Fruit fly (Drosophila melanogaster) whole organism, embryonic: Measurements from ENCODE around the gene CG5225.

Source experiments
- Bdp1 ChIP-seq: fragments of 200-800 bp; sonication (Bioruptor generic); optimal IDR thresholded peaks from 3 replicates; lab custom pipeline; 2016; ENCODE audit warnings: missing biosample characterization, missing genetic modification characterization
- CG10366 ChIP-seq: fragments of 200-800 bp; sonication (Bioruptor generic); IDR thresholded peaks from 2 replicates; pipeline ENCODE4 v1.3.6; 2022; ENCODE audit warnings: missing biosample characterization, missing genetic modification characterization
- CG10959 ChIP-seq: fragments of 200-800 bp; sonication (Bioruptor generic); IDR thresholded peaks from 2 replicates; pipeline ENCODE4 v1.3.6; 2022; ENCODE audit warnings: missing biosample characterization, missing genetic modification characterization
- CG11247 ChIP-seq: fragments of 200-800 bp; sonication (Bioruptor generic); IDR thresholded peaks from 2 replicates; pipeline ENCODE4 v1.3.6; 2022; ENCODE audit warnings: missing biosample characterization, missing genetic modification characterization
- CG12071 ChIP-seq: fragments of 200-800 bp; sonication (Bioruptor generic); optimal IDR thresholded peaks from 3 replicates; lab custom pipeline; 2018; ENCODE audit warnings: missing biosample characterization, mild to moderate bottlenecking, missing genetic modification characterization
- CG1233 ChIP-seq: fragments of 200-800 bp; sonication (Bioruptor generic); optimal IDR thresholded peaks from 4 replicates; lab custom pipeline; 2018; ENCODE audit warnings: missing biosample characterization, mild to moderate bottlenecking, missing genetic modification characterization
- CG12659 ChIP-seq: fragments of 200-800 bp; sonication (Bioruptor generic); optimal IDR thresholded peaks from 3 replicates; lab custom pipeline; 2017; ENCODE audit warnings: mild to moderate bottlenecking, missing biosample characterization, missing genetic modification reagents, missing genetic modification characterization
- CG12744 ChIP-seq: fragments of 200-800 bp; sonication (Bioruptor generic); optimal IDR thresholded peaks from 2 replicates; lab custom pipeline; 2016; ENCODE audit warnings: missing biosample characterization, missing genetic modification characterization
- CG14441 ChIP-seq: fragments of 200-800 bp; sonication (Bioruptor generic); IDR thresholded peaks from 2 replicates; pipeline ENCODE4 v1.3.6; 2022; ENCODE audit warnings: missing biosample characterization, missing genetic modification characterization
- CG15011 ChIP-seq: fragments of 200-800 bp; sonication (Bioruptor generic); optimal IDR thresholded peaks from 3 replicates; lab custom pipeline; 2018; ENCODE audit warnings: missing biosample characterization, mild to moderate bottlenecking, missing genetic modification characterization
- CG15514 ChIP-seq: fragments of 200-800 bp; sonication (Bioruptor generic); optimal IDR thresholded peaks from 3 replicates; lab custom pipeline; 2017; ENCODE audit warnings: missing biosample characterization, missing genetic modification characterization, mild to moderate bottlenecking, moderate library complexity, missing genetic modification reagents
- CG15696 ChIP-seq: fragments of 200-800 bp; sonication (Bioruptor generic); optimal IDR thresholded peaks from 2 replicates; lab custom pipeline; 2019; ENCODE audit warnings: missing biosample characterization, mild to moderate bottlenecking, missing genetic modification characterization, moderate library complexity
- CG17612 ChIP-seq: fragments of 200-800 bp; sonication (Bioruptor generic); IDR thresholded peaks from 2 replicates; pipeline ENCODE4 v1.3.6; 2022; ENCODE audit warnings: missing biosample characterization, missing genetic modification characterization
- CG18619 ChIP-seq: fragments of 200-800 bp; sonication (Bioruptor generic); optimal IDR thresholded peaks from 3 replicates; lab custom pipeline; 2017; ENCODE audit warnings: missing biosample characterization, mild to moderate bottlenecking, missing genetic modification characterization
- CG30431 ChIP-seq: fragments of 200-800 bp; sonication (Bioruptor generic); optimal IDR thresholded peaks from 2 replicates; lab custom pipeline; 2017; ENCODE audit warnings: missing biosample characterization, missing genetic modification characterization
- CG31224 ChIP-seq: fragments of 200-800 bp; sonication (Bioruptor generic); IDR thresholded peaks from 2 replicates; pipeline ENCODE4 v1.3.6; 2022; ENCODE audit warnings: missing biosample characterization, missing genetic modification characterization
- CG3163 ChIP-seq: fragments of 200-800 bp; sonication (Bioruptor generic); optimal IDR thresholded peaks from 3 replicates; lab custom pipeline; 2016; ENCODE audit warnings: missing biosample characterization, missing genetic modification characterization
- CG32767 ChIP-seq: fragments of 200-800 bp; sonication (Bioruptor generic); IDR thresholded peaks from 2 replicates; pipeline ENCODE4 v1.3.6; 2022; ENCODE audit warnings: missing biosample characterization, missing genetic modification characterization
- CG6854 ChIP-seq: fragments of 200-800 bp; sonication (Bioruptor generic); optimal IDR thresholded peaks from 3 replicates; lab custom pipeline; 2017; ENCODE audit warnings: missing biosample characterization, mild to moderate bottlenecking, missing genetic modification characterization
- CG8478 ChIP-seq: fragments of >200 bp; optimal IDR thresholded peaks from 2 replicates; lab custom pipeline; 2018
- CG8765 ChIP-seq: fragments of 200-800 bp; sonication (Bioruptor generic); IDR thresholded peaks from 2 replicates; pipeline ENCODE4 v1.3.6; 2022; ENCODE audit warnings: missing biosample characterization, missing genetic modification characterization
- CG9215 ChIP-seq: fragments of 200-800 bp; sonication (Bioruptor generic); IDR thresholded peaks from 2 replicates; pipeline ENCODE4 v1.3.6; 2022; ENCODE audit warnings: missing biosample characterization, missing genetic modification characterization
- CG9437 ChIP-seq: fragments of 200-800 bp; sonication (Bioruptor generic); optimal IDR thresholded peaks from 2 replicates; lab custom pipeline; 2018; ENCODE audit warnings: missing biosample characterization, mild to moderate bottlenecking, missing genetic modification characterization
- CG9817 ChIP-seq: fragments of 200-800 bp; sonication (Bioruptor generic); optimal IDR thresholded peaks from 2 replicates; lab custom pipeline; 2018; ENCODE audit warnings: missing biosample characterization, mild to moderate bottlenecking, missing genetic modification characterization, moderate library complexity
- D19B ChIP-seq: fragments of 200-800 bp; sonication (Bioruptor generic); optimal IDR thresholded peaks from 2 replicates; lab custom pipeline; 2017; ENCODE audit warnings: missing biosample characterization, mild to moderate bottlenecking, missing genetic modification characterization
- Dad ChIP-seq: fragments of 200-800 bp; sonication (Bioruptor generic); optimal IDR thresholded peaks from 3 replicates; lab custom pipeline; 2016; ENCODE audit warnings: missing biosample characterization, missing genetic modification characterization
- Dbx ChIP-seq: fragments of 200-800 bp; sonication (Bioruptor generic); IDR thresholded peaks from 3 replicates; pipeline ENCODE4 v1.3.6; 2022; ENCODE audit warnings: missing biosample characterization, missing genetic modification characterization
- Deaf1 ChIP-seq: fragments of 200-800 bp; optimal IDR thresholded peaks from 3 replicates; lab custom pipeline; 2019; ENCODE audit warnings: missing biosample characterization, mild to moderate bottlenecking, missing genetic modification characterization, moderate library complexity
- Doc2 ChIP-seq: fragments of 200-800 bp; sonication (Bioruptor generic); IDR thresholded peaks from 2 replicates; pipeline ENCODE4 v1.3.6; 2022; ENCODE audit warnings: missing biosample characterization, missing genetic modification characterization
- Elba2 ChIP-seq: fragments of 200-800 bp; sonication (Bioruptor generic); optimal IDR thresholded peaks from 3 replicates; lab custom pipeline; 2016; ENCODE audit warnings: missing biosample characterization, missing genetic modification characterization
- Ets65A ChIP-seq: fragments of 200-800 bp; sonication (Bioruptor generic); peaks from one replicate; lab custom pipeline; 2016; ENCODE audit warnings: missing biosample characterization, missing genetic modification characterization
- HLH4C ChIP-seq: fragments of 200-800 bp; sonication (Bioruptor generic); IDR thresholded peaks from 3 replicates; pipeline ENCODE4 v1.3.6; 2022; ENCODE audit warnings: missing biosample characterization, missing genetic modification characterization; ENCODE audit not compliant: partially characterized antibody
- Hey ChIP-seq: fragments of 200-800 bp; sonication (Bioruptor generic); optimal IDR thresholded peaks from 3 replicates; lab custom pipeline; 2018; ENCODE audit warnings: missing biosample characterization, mild to moderate bottlenecking, missing genetic modification characterization
- HmgD ChIP-seq: fragments of 200-800 bp; sonication (Bioruptor generic); optimal IDR thresholded peaks from 3 replicates; lab custom pipeline; 2016; ENCODE audit warnings: missing biosample characterization, missing genetic modification characterization
- Lpt ChIP-seq: fragments of >200 bp; optimal IDR thresholded peaks from 2 replicates; lab custom pipeline; 2018; ENCODE audit warnings: missing biosample characterization, missing genetic modification characterization
- NC2α ChIP-seq: fragments of 200-800 bp; sonication (Bioruptor generic); optimal IDR thresholded peaks from 2 replicates; lab custom pipeline; 2016; ENCODE audit warnings: missing biosample characterization, missing genetic modification characterization
- Nf-YC ChIP-seq: fragments of 200-800 bp; optimal IDR thresholded peaks from 3 replicates; lab custom pipeline; 2019; ENCODE audit warnings: missing biosample characterization, mild to moderate bottlenecking, missing genetic modification characterization, moderate library complexity
- Oaz ChIP-seq: fragments of 200-800 bp; sonication (Bioruptor generic); IDR thresholded peaks from 2 replicates; pipeline ENCODE4 v1.3.6; 2022; ENCODE audit warnings: missing biosample characterization, missing genetic modification characterization
- Sox102F ChIP-seq: fragments of 200-800 bp; sonication (Bioruptor generic); optimal IDR thresholded peaks from 2 replicates; lab custom pipeline; 2018; ENCODE audit warnings: missing biosample characterization, mild to moderate bottlenecking, missing genetic modification characterization, moderate library complexity
- Ssrp ChIP-seq: fragments of 200-800 bp; sonication (Bioruptor generic); optimal IDR thresholded peaks from 2 replicates; lab custom pipeline; 2018; ENCODE audit warnings: missing biosample characterization, mild to moderate bottlenecking, missing genetic modification characterization, moderate library complexity
- Vsx1 ChIP-seq: fragments of 200-800 bp; sonication (Bioruptor generic); optimal IDR thresholded peaks from 2 replicates; lab custom pipeline; 2017; ENCODE audit warnings: missing biosample characterization, mild to moderate bottlenecking, missing genetic modification characterization, missing genetic modification reagents
- bab2 ChIP-seq: fragments of 200-800 bp; sonication (Bioruptor generic); optimal IDR thresholded peaks from 2 replicates; lab custom pipeline; 2016; ENCODE audit warnings: missing biosample characterization, missing genetic modification characterization
- dysf ChIP-seq: fragments of 200-800 bp; sonication (Bioruptor generic); IDR thresholded peaks from 3 replicates; pipeline ENCODE4 v1.3.6; 2022; ENCODE audit warnings: missing biosample characterization, missing genetic modification characterization
- gcm2 ChIP-seq: fragments of 200-800 bp; sonication (Bioruptor generic); optimal IDR thresholded peaks from 2 replicates; lab custom pipeline; 2016; ENCODE audit warnings: missing biosample characterization, missing genetic modification characterization
- lilli ChIP-seq: fragments of 200-800 bp; sonication (Bioruptor generic); optimal IDR thresholded peaks from 3 replicates; lab custom pipeline; 2016; ENCODE audit warnings: missing biosample characterization, missing genetic modification characterization
- org-1 ChIP-seq: fragments of 200-800 bp; sonication (Bioruptor generic); optimal IDR thresholded peaks from 2 replicates; lab custom pipeline; 2017; ENCODE audit warnings: missing biosample characterization, missing genetic modification characterization
- phol ChIP-seq: fragments of 200-800 bp; sonication (Bioruptor generic); optimal IDR thresholded peaks from 3 replicates; lab custom pipeline; 2018; ENCODE audit warnings: missing biosample characterization, mild to moderate bottlenecking, missing genetic modification characterization, moderate library complexity
- repo ChIP-seq: fragments of 200-800 bp; sonication (Bioruptor generic); optimal IDR thresholded peaks from 2 replicates; lab custom pipeline; 2016; ENCODE audit warnings: missing biosample characterization, missing genetic modification characterization
- shn ChIP-seq: fragments of 200-800 bp; sonication (Bioruptor generic); optimal IDR thresholded peaks from 3 replicates; lab custom pipeline; 2016; ENCODE audit warnings: missing biosample characterization, missing genetic modification characterization
- sima ChIP-seq: fragments of 200-800 bp; sonication (Bioruptor generic); optimal IDR thresholded peaks from 2 replicates; lab custom pipeline; 2016; ENCODE audit warnings: missing biosample characterization, missing genetic modification characterization
- sob ChIP-seq: fragments of 200-800 bp; sonication (Bioruptor generic); IDR thresholded peaks from 2 replicates; pipeline ENCODE4 v1.3.6; 2022; ENCODE audit warnings: missing biosample characterization, missing genetic modification characterization
- unpg ChIP-seq: fragments of 200-800 bp; sonication (Bioruptor generic); optimal IDR thresholded peaks from 3 replicates; lab custom pipeline; 2018; ENCODE audit warnings: missing biosample characterization, mild to moderate bottlenecking, missing genetic modification characterization, moderate library complexity

Gene CG5225

dm6 chr3R:16980958-16981623, 47.4 kb upstream of the CG5225 start (continued):
- TF ChIP-seq Dad (GFP tag; lab: Kevin White, UChicago) (no peak), CG8478 (lab: Kevin White, UChicago) (no peak), CG12071 (GFP tag; lab: Kevin White, UChicago) (no peak), CG15011 (GFP tag; lab: Kevin White, UChicago) (peak; percentile 20), CG14441 (GFP tag; lab: Robert Waterston, UW) (no peak), bab2 (no peak), HmgD (GFP tag; lab: Kevin White, UChicago) (no peak), sima (no peak), CG9215 (GFP tag; lab: Robert Waterston, UW) (no peak), Hey (tag; lab: Kevin White, UChicago) (no peak), lilli (GFP tag; lab: Kevin White, UChicago) (no peak), CG6854 (no peak), CG11247 (GFP tag; lab: Robert Waterston, UW) (no peak), repo (GFP tag; lab: Kevin White, UChicago) (no peak), CG17612 (GFP tag; lab: Robert Waterston, UW) (no peak), phol (tag; lab: Kevin White, UChicago) (no peak), D19B (GFP tag; lab: Kevin White, UChicago) (peak; percentile 20), sob (GFP tag; lab: Robert Waterston, UW) (peak; percentile 11; the same call in 1 of the 2 replicates), CG15514 (GFP tag; lab: Kevin White, UChicago) (no peak), Vsx1 (peak; percentile 7), Doc2 (no peak), CG9817 (tag; lab: Kevin White, UChicago) (no peak), CG8765 (GFP tag; lab: Robert Waterston, UW) (no peak), CG30431 (GFP tag; lab: Kevin White, UChicago) (no peak), unpg (GFP tag; lab: Kevin White, UChicago) (no peak), Deaf1 (tag; lab: Kevin White, UChicago) (no peak), CG31224 (GFP tag; lab: Robert Waterston, UW) (0 out of 2 replicates have a peak, but pooled peaks have one; percentile 10), Ssrp (tag; lab: Kevin White, UChicago) (no peak), CG18619 (GFP tag; lab: Kevin White, UChicago) (peak; percentile 4), CG12659 (no peak), Oaz (GFP tag; lab: Robert Waterston, UW) (no peak), Ets65A (GFP tag; lab: Kevin White, UChicago) (no peak), Elba2 (GFP tag; lab: Kevin White, UChicago) (no peak), CG32767 (GFP tag; lab: Robert Waterston, UW) (no peak), Lpt (GFP tag; lab: Kevin White, UChicago) (no peak), org-1 (no peak), shn (GFP tag; lab: Kevin White, UChicago) (no peak), Nf-YC (tag; lab: Kevin White, UChicago) (no peak), CG10959 (GFP tag; lab: Robert Waterston, UW) (no peak), Sox102F (GFP tag; lab: Kevin White, UChicago) (no peak), Dbx (GFP tag; lab: Robert Waterston, UW) (peak; percentile 25; the same call in 1 of the 3 replicates), CG15696 (tag; lab: Kevin White, UChicago) (no peak), gcm2 (GFP tag; lab: Kevin White, UChicago) (no peak), CG12744 (GFP tag; lab: Kevin White, UChicago) (peak; percentile 23), CG9437 (GFP tag; lab: Kevin White, UChicago) (no peak), CG3163 (GFP tag; lab: Kevin White, UChicago) (no peak), dysf (no peak), CG10366 (GFP tag; lab: Robert Waterston, UW) (no peak), NC2α (GFP tag; lab: Kevin White, UChicago) (no peak), Bdp1 (GFP tag; lab: Kevin White, UChicago) (peak; percentile 3), HLH4C (GFP tag; lab: Robert Waterston, UW) (no peak), CG1233 (GFP tag; lab: Kevin White, UChicago) (no peak)
